Fruit fly (Drosophila melanogaster): ENCODE results near the gene CG4119.
A peak's percentile ranks its signal among the peaks of the same experiment; 100 is the strongest.

The CG4119 gene

dm6 chrX:5638588-5638987, 27.3 kb upstream of the CG4119 start (continued):
- no peak for TF ChIP-seq CG32767 (GFP tag; IDR thresholded peaks at IDR 0.05)
- no peak for TF ChIP-seq kah (GFP tag; optimal IDR thresholded peaks at IDR 0.05)
- no peak for TF ChIP-seq corto (GFP tag; optimal IDR thresholded peaks at IDR 0.05)
- peak; percentile 53 for TF ChIP-seq dmrt11E (tag; optimal IDR thresholded peaks at IDR 0.05)
- no peak for TF ChIP-seq pros (GFP tag; optimal IDR thresholded peaks at IDR 0.05)
- 0 out of 3 replicates have a peak, but pooled peaks have one; percentile 24 for TF ChIP-seq CG2199 (GFP tag; IDR thresholded peaks at IDR 0.05)
- no peak for TF ChIP-seq h (optimal IDR thresholded peaks at IDR 0.05)
- peak; percentile 61 for TF ChIP-seq sisA (GFP tag; IDR thresholded peaks at IDR 0.05)
- no peak for TF ChIP-seq nerfin-2 (GFP tag; IDR thresholded peaks at IDR 0.05; ENCODE audit: partially characterized antibody)
- no peak for TF ChIP-seq CG11723 (GFP tag; optimal IDR thresholded peaks at IDR 0.05)
- no peak for TF ChIP-seq gfzf (GFP tag; optimal IDR thresholded peaks at IDR 0.05)
- TF ChIP-seq CG9876 (GFP tag; optimal IDR thresholded peaks at IDR 0.05): no peak
- TF ChIP-seq CG10366 (GFP tag; IDR thresholded peaks at IDR 0.05): peak; percentile 57; the same call in 1 of the 2 replicates
- TF ChIP-seq seq (GFP tag; IDR thresholded peaks at IDR 0.05): peak; percentile 46; the same call in 1 of the 2 replicates
- no peak for TF ChIP-seq HLH4C (GFP tag; IDR thresholded peaks at IDR 0.05; ENCODE audit: partially characterized antibody)
- no peak for TF ChIP-seq vnd (GFP tag; IDR thresholded peaks at IDR 0.05; ENCODE audit: partially characterized antibody)
- TF ChIP-seq fd96Cb (tag; optimal IDR thresholded peaks at IDR 0.05): peak; percentile 49
- TF ChIP-seq CG8944 (GFP tag; optimal IDR thresholded peaks at IDR 0.05): peak; percentile 14
- TF ChIP-seq Scr (GFP tag; IDR thresholded peaks at IDR 0.05; ENCODE audit: partially characterized antibody): no peak
- no peak for TF ChIP-seq Sry-δ (GFP tag; optimal IDR thresholded peaks at IDR 0.05)
- TF ChIP-seq CG2889 (GFP tag; IDR thresholded peaks at IDR 0.05): peak; percentile 48; the same call in 1 of the 3 replicates
- TF ChIP-seq bbx (GFP tag; IDR thresholded peaks at IDR 0.05; ENCODE audit: partially characterized antibody): no peak
- no peak for TF ChIP-seq CG11398 (GFP tag; optimal IDR thresholded peaks at IDR 0.05)
- peak; percentile 49; the same call in 1 of the 2 replicates for TF ChIP-seq peb (GFP tag; IDR thresholded peaks at IDR 0.05)
- peak; percentile 50; the same call in 1 of the 2 replicates for TF ChIP-seq CG9215 (GFP tag; IDR thresholded peaks at IDR 0.05)
- no peak for TF ChIP-seq Dref (GFP tag; IDR thresholded peaks at IDR 0.05)
- no peak for TF ChIP-seq hkb (optimal IDR thresholded peaks at IDR 0.05)
- peak; percentile 69 for TF ChIP-seq hkb (GFP tag; IDR thresholded peaks at IDR 0.05)
- no peak for TF ChIP-seq CG17186 (GFP tag; optimal IDR thresholded peaks at IDR 0.05)
- TF ChIP-seq wek (GFP tag; optimal IDR thresholded peaks at IDR 0.05): no peak
- TF ChIP-seq CG18619 (GFP tag; optimal IDR thresholded peaks at IDR 0.05): peak; percentile 32
- TF ChIP-seq pan (optimal IDR thresholded peaks at IDR 0.05): no peak
- peak in 1 of 2 experiments; percentile 69 for TF ChIP-seq pan (GFP tag; optimal IDR thresholded peaks at IDR 0.05 in 1 of 2, IDR thresholded peaks at IDR 0.05 in 1 of 2)
- no peak for TF ChIP-seq CG3995 (GFP tag; optimal IDR thresholded peaks at IDR 0.05)
- TF ChIP-seq slp2 (GFP tag; optimal IDR thresholded peaks at IDR 0.05): peak; percentile 5
- no peak for TF ChIP-seq Atf3 (GFP tag; optimal IDR thresholded peaks at IDR 0.05)
- TF ChIP-seq Ptx1 (GFP tag; IDR thresholded peaks at IDR 0.05): peak; percentile 63
- TF ChIP-seq lbe (GFP tag; optimal IDR thresholded peaks at IDR 0.05): no peak
- peak; percentile 75 for TF ChIP-seq CG32532 (GFP tag; IDR thresholded peaks at IDR 0.05)
- peak; percentile 27 for TF ChIP-seq CG8924 (tag; optimal IDR thresholded peaks at IDR 0.05)
- peak; percentile 16 for TF ChIP-seq pum (GFP tag; optimal IDR thresholded peaks at IDR 0.05)
- TF ChIP-seq Hmx (GFP tag; optimal IDR thresholded peaks at IDR 0.05): no peak
- peak; percentile 43 for TF ChIP-seq CG9817 (tag; optimal IDR thresholded peaks at IDR 0.05)
- TF ChIP-seq cato (GFP tag; optimal IDR thresholded peaks at IDR 0.05; ENCODE audit: borderline replicate concordance): no peak
- peak; percentile 9 for TF ChIP-seq tup (GFP tag; optimal IDR thresholded peaks at IDR 0.05)
- TF ChIP-seq CG4282 (GFP tag; optimal IDR thresholded peaks at IDR 0.05): no peak
- TF ChIP-seq scrt (GFP tag; optimal IDR thresholded peaks at IDR 0.05): peak; percentile 76
- peak; percentile 9 for TF ChIP-seq CG12219 (GFP tag; optimal IDR thresholded peaks at IDR 0.05)
- TF ChIP-seq chn (GFP tag; optimal IDR thresholded peaks at IDR 0.05): peak; percentile 43
- peak; percentile 47 for TF ChIP-seq maf-S (GFP tag; optimal IDR thresholded peaks at IDR 0.05)
- no peak for TF ChIP-seq CG10543 (GFP tag; optimal IDR thresholded peaks at IDR 0.05)
- TF ChIP-seq klu (GFP tag; IDR thresholded peaks at IDR 0.05): 0 out of 2 replicates have a peak, but pooled peaks have one; percentile 27

Measured in whole organism, embryonic.